Fruit fly (Drosophila melanogaster): Measurements from ENCODE around the gene CG31342.
A peak's percentile ranks its signal among the peaks of the same experiment; 100 is the strongest.

CG31342 gene

DNA sequence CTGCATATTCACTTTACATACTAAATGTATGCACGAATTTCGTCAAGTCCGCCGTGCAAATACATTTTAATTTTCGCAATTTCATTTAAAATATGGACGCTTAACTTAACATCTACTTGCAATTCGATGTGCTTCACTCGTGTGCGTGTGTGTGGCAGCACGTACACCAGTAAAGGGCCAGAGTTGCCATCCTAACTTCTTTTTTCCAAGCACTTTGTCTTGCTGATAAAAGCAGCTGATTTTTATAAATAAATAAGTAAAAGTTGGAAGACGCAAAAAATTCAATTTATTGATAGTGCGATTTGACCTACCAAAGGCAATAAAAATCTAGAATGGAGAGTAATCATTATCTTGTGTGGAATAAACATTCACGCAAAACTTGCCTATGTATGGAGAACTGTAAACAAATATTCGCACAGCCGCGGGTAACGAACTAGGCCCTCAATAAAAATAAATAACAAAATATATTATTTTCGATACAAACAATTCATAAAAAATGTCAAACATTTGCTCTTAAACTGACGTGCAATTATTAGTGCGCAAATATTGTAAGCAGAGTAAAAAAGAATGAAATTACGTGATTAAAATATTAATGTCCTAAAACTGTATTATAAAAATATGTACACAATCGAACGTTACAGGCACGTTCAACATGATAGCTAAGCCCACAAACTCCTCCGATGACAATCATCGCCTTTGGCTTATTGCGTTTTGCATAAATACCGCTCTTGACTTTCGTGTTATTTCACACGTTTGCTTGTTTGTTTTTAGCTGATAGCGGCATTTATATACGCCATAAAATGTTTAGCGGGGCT, 3.5 kb upstream of the CG31342 start (continued):
- TF ChIP-seq CG6683 (GFP tag; optimal IDR thresholded peaks at IDR 0.05): peak; percentile 6
- TF ChIP-seq mam (GFP tag; optimal IDR thresholded peaks at IDR 0.05): peak; percentile 13
- no peak for TF ChIP-seq jing (GFP tag; optimal IDR thresholded peaks at IDR 0.05)
- TF ChIP-seq CG16813 (GFP tag; IDR thresholded peaks at IDR 0.05; ENCODE audit: partially characterized antibody): no peak
- peak; percentile 39 for TF ChIP-seq CG15696 (tag; optimal IDR thresholded peaks at IDR 0.05)
- no peak for TF ChIP-seq jigr1 (GFP tag; IDR thresholded peaks at IDR 0.05)
- TF ChIP-seq az2 (GFP tag; optimal IDR thresholded peaks at IDR 0.05): peak; percentile 77
- TF ChIP-seq CG14014 (GFP tag; IDR thresholded peaks at IDR 0.05): peak; percentile 58
- peak; percentile 84 for TF ChIP-seq Hmr (GFP tag; optimal IDR thresholded peaks at IDR 0.05)
- peak; percentile 76 for TF ChIP-seq CG9727 (GFP tag; optimal IDR thresholded peaks at IDR 0.05)
- TF ChIP-seq Hr39 (optimal IDR thresholded peaks at IDR 0.05): no peak
- TF ChIP-seq CG13287 (GFP tag; IDR thresholded peaks at IDR 0.05; ENCODE audit: partially characterized antibody): peak; percentile 11; the same call in 1 of the 2 replicates
- TF ChIP-seq schlank (tag; optimal IDR thresholded peaks at IDR 0.05): peak; percentile 37
- peak; percentile 48; the same call in 1 of the 3 replicates for TF ChIP-seq CG14050 (GFP tag; IDR thresholded peaks at IDR 0.05)
- 0 out of 3 replicates have a peak, but pooled peaks have one; percentile 5 for TF ChIP-seq Optix (GFP tag; IDR thresholded peaks at IDR 0.05)
- TF ChIP-seq her (GFP tag; optimal IDR thresholded peaks at IDR 0.05): no peak
- no peak for TF ChIP-seq CG31388 (GFP tag; optimal IDR thresholded peaks at IDR 0.05)
- TF ChIP-seq CG16815 (GFP tag; optimal IDR thresholded peaks at IDR 0.05): peak; percentile 63
- peak; percentile 15 for TF ChIP-seq twi (tag; optimal IDR thresholded peaks at IDR 0.05)
- peak; percentile 72 for TF ChIP-seq CG9437 (GFP tag; optimal IDR thresholded peaks at IDR 0.05)
- TF ChIP-seq Abd-B (GFP tag; optimal IDR thresholded peaks at IDR 0.05): peak; percentile 67
- TF ChIP-seq p53 (GFP tag; optimal IDR thresholded peaks at IDR 0.05): no peak
- TF ChIP-seq gsb-n (tag; optimal IDR thresholded peaks at IDR 0.05): no peak
- TF ChIP-seq run (tag; optimal IDR thresholded peaks at IDR 0.05): no peak
- TF ChIP-seq NFAT (GFP tag; IDR thresholded peaks at IDR 0.05): peak; percentile 52; the same call in 1 of the 2 replicates
- TF ChIP-seq org-1 (GFP tag; optimal IDR thresholded peaks at IDR 0.05): peak; percentile 43
- peak; percentile 6; the same call in 1 of the 2 replicates for TF ChIP-seq CG43689 (GFP tag; IDR thresholded peaks at IDR 0.05)
- TF ChIP-seq CG33557 (GFP tag; optimal IDR thresholded peaks at IDR 0.05): no peak
- no peak for TF ChIP-seq Adf1 (GFP tag; IDR thresholded peaks at IDR 0.05)
- peak; percentile 50 for TF ChIP-seq HLH3B (GFP tag; IDR thresholded peaks at IDR 0.05)
- no peak for TF ChIP-seq Tbp (GFP tag; optimal IDR thresholded peaks at IDR 0.05)
- TF ChIP-seq Doc3 (GFP tag; IDR thresholded peaks at IDR 0.05; ENCODE audit: partially characterized antibody): no peak
- TF ChIP-seq Chrac-16 (GFP tag; optimal IDR thresholded peaks at IDR 0.05): peak; percentile 39
- peak; percentile 67 for TF ChIP-seq CG6854 (GFP tag; optimal IDR thresholded peaks at IDR 0.05)
- TF ChIP-seq CG11696 (GFP tag; IDR thresholded peaks at IDR 0.05): peak; percentile 97
- peak; percentile 52 for TF ChIP-seq Nf-YB (GFP tag; optimal IDR thresholded peaks at IDR 0.05)
- no peak for TF ChIP-seq CG11398 (GFP tag; optimal IDR thresholded peaks at IDR 0.05)
- 0 out of 2 replicates have a peak, but pooled peaks have one; percentile 13 for TF ChIP-seq sna (GFP tag; IDR thresholded peaks at IDR 0.05; ENCODE audit: partially characterized antibody)
- TF ChIP-seq tap (tag; optimal IDR thresholded peaks at IDR 0.05): peak; percentile 27
- TF ChIP-seq h (optimal IDR thresholded peaks at IDR 0.05): no peak
- TF ChIP-seq zf30C (GFP tag; optimal IDR thresholded peaks at IDR 0.05): no peak
- no peak for TF ChIP-seq CG31365 (tag; optimal IDR thresholded peaks at IDR 0.05)
- peak; percentile 30 for TF ChIP-seq zen (tag; optimal IDR thresholded peaks at IDR 0.05)
- TF ChIP-seq CG9932 (GFP tag; IDR thresholded peaks at IDR 0.05): peak; percentile 81
- no peak for TF ChIP-seq CG10959 (GFP tag; IDR thresholded peaks at IDR 0.05)
- TF ChIP-seq otp (GFP tag; IDR thresholded peaks at IDR 0.05): 0 out of 3 replicates have a peak, but pooled peaks have one; percentile 25
- TF ChIP-seq CG31224 (GFP tag; IDR thresholded peaks at IDR 0.05): peak; percentile 63
- peak; percentile 85 for TF ChIP-seq CoRest (tag; optimal IDR thresholded peaks at IDR 0.05)
- TF ChIP-seq CG7271 (tag; optimal IDR thresholded peaks at IDR 0.05): no peak
- TF ChIP-seq CG8089 (GFP tag; optimal IDR thresholded peaks at IDR 0.05): no peak
